Worm (Caenorhabditis elegans) whole organism, L3 larva: ENCODE measurements around the gene best-12.

Experiments
- R02D3.7 ChIP-seq: fragments of 150-350 bp; optimal IDR thresholded peaks from 2 replicates; lab custom pipeline; 2014; ENCODE audit warnings: missing biosample characterization, missing genetic modification characterization
- ZK546.5 ChIP-seq: sonication (generic microtip); optimal IDR thresholded peaks from 2 replicates; lab custom pipeline; 2017; ENCODE audit warnings: missing biosample characterization, missing genetic modification characterization
- aly-2 ChIP-seq: fragments of 150-350 bp; optimal IDR thresholded peaks from 2 replicates; lab custom pipeline; 2014; ENCODE audit warnings: missing biosample characterization, missing genetic modification characterization
- ama-1 ChIP-seq: fragments of 150-350 bp; optimal IDR thresholded peaks from 2 replicates; lab custom pipeline; 2018
- ceh-16 ChIP-seq: sonication (generic microtip); optimal IDR thresholded peaks from 2 replicates; lab custom pipeline; 2017; ENCODE audit warnings: missing biosample characterization, missing genetic modification characterization
- ceh-28 ChIP-seq: fragments of 150-350 bp; optimal IDR thresholded peaks from 2 replicates; lab custom pipeline; 2014; ENCODE audit warnings: missing biosample characterization, missing genetic modification reagents, missing genetic modification characterization
- ceh-9 ChIP-seq: sonication (generic microtip); optimal IDR thresholded peaks from 2 replicates; lab custom pipeline; 2018; ENCODE audit warnings: missing biosample characterization, missing genetic modification characterization
- daf-12 ChIP-seq: fragments of 150-350 bp; optimal IDR thresholded peaks from 2 replicates; lab custom pipeline; 2014; ENCODE audit warnings: missing biosample characterization, missing genetic modification reagents, missing genetic modification characterization
- egl-27 ChIP-seq: sonication (generic microtip); optimal IDR thresholded peaks from 4 replicates; lab custom pipeline; 2017; ENCODE audit warnings: missing biosample characterization, missing genetic modification reagents, missing genetic modification characterization
- egl-5 ChIP-seq: fragments of 150-350 bp; optimal IDR thresholded peaks from 2 replicates; lab custom pipeline; 2017; ENCODE audit warnings: missing biosample characterization, missing genetic modification reagents, missing genetic modification characterization, inconsistent platforms
- elt-1 ChIP-seq: fragments of 150-350 bp; optimal IDR thresholded peaks from 2 replicates; lab custom pipeline; 2014; ENCODE audit warnings: missing biosample characterization, missing genetic modification characterization
- elt-3 ChIP-seq, 3 experiments: fragments of 150-350 bp in 1 of 3; sonication (generic microtip) in 2 of 3; optimal IDR thresholded peaks; 2 replicates in 2 of 3; 4 replicates in 1 of 3; lab custom pipeline; 2014 to 2017; ENCODE audit warnings: missing biosample characterization in 3 of 3, missing genetic modification characterization in 3 of 3
- eor-1 ChIP-seq, 2 experiments: fragments of 150-350 bp; optimal IDR thresholded peaks; 2 replicates each; lab custom pipeline; 2014 to 2018; ENCODE audit warnings: missing biosample characterization in 2 of 2, missing genetic modification characterization in 2 of 2
- fkh-10 ChIP-seq: sonication (generic microtip); optimal IDR thresholded peaks from 2 replicates; lab custom pipeline; 2017; ENCODE audit warnings: missing biosample characterization, missing genetic modification reagents, missing genetic modification characterization
- fkh-2 ChIP-seq: fragments of 150-350 bp; optimal IDR thresholded peaks from 2 replicates; lab custom pipeline; 2014; ENCODE audit warnings: missing biosample characterization, missing genetic modification reagents, missing genetic modification characterization
- fos-1 ChIP-seq: fragments of 150-350 bp; optimal IDR thresholded peaks from 2 replicates; lab custom pipeline; 2014; ENCODE audit warnings: missing biosample characterization, missing genetic modification characterization
- hmg-11 ChIP-seq: sonication (generic microtip); optimal IDR thresholded peaks from 2 replicates; lab custom pipeline; 2016; ENCODE audit warnings: missing genetic modification characterization, missing compliant biosample characterization
- jun-1 ChIP-seq: fragments of 150-350 bp; optimal IDR thresholded peaks from 2 replicates; lab custom pipeline; 2014; ENCODE audit warnings: missing biosample characterization, missing genetic modification reagents, missing genetic modification characterization
- lin-39 ChIP-seq: fragments of 150-350 bp; optimal IDR thresholded peaks from 2 replicates; lab custom pipeline; 2018; ENCODE audit warnings: missing biosample characterization, missing genetic modification reagents, missing genetic modification characterization
- lsy-12 ChIP-seq: sonication (generic microtip); optimal IDR thresholded peaks from 2 replicates; lab custom pipeline; 2016; ENCODE audit warnings: mild to moderate bottlenecking, missing genetic modification characterization, missing compliant biosample characterization
- mdl-1 ChIP-seq: fragments of 150-350 bp; optimal IDR thresholded peaks from 2 replicates; lab custom pipeline; 2014; ENCODE audit warnings: missing biosample characterization, missing genetic modification characterization
- mml-1 ChIP-seq: fragments of 150-350 bp; sonication (generic microtip); optimal IDR thresholded peaks from 3 replicates; lab custom pipeline; 2014; ENCODE audit warnings: missing biosample characterization, missing genetic modification characterization
- nfya-1 ChIP-seq: sonication (generic microtip); optimal IDR thresholded peaks from 2 replicates; lab custom pipeline; 2017; ENCODE audit warnings: missing genetic modification characterization, mild to moderate bottlenecking, missing compliant biosample characterization, antibody characterized with exemption, moderate library complexity; ENCODE audit not compliant: insufficient read depth
- nhr-11 ChIP-seq: fragments of 150-350 bp; optimal IDR thresholded peaks from 2 replicates; lab custom pipeline; 2014; ENCODE audit warnings: missing biosample characterization, missing genetic modification characterization
- nhr-12 ChIP-seq: fragments of 150-350 bp; optimal IDR thresholded peaks from 2 replicates; lab custom pipeline; 2014; ENCODE audit warnings: missing biosample characterization, missing genetic modification characterization
- nhr-23 ChIP-seq: fragments of 150-350 bp; optimal IDR thresholded peaks from 2 replicates; lab custom pipeline; 2014; ENCODE audit warnings: missing biosample characterization, missing genetic modification reagents, missing genetic modification characterization
- nhr-237 ChIP-seq: fragments of 150-350 bp; optimal IDR thresholded peaks from 2 replicates; lab custom pipeline; 2014; ENCODE audit warnings: missing biosample characterization, missing genetic modification characterization
- nhr-43 ChIP-seq: sonication (generic microtip); optimal IDR thresholded peaks from 2 replicates; lab custom pipeline; 2016; ENCODE audit warnings: mild to moderate bottlenecking, missing genetic modification characterization, missing compliant biosample characterization; ENCODE audit not compliant: poor library complexity, severe bottlenecking
- nhr-76 ChIP-seq: fragments of 150-350 bp; sonication (generic microtip); optimal IDR thresholded peaks from 5 replicates; lab custom pipeline; 2014; ENCODE audit warnings: missing biosample characterization, missing genetic modification characterization
- nhr-77 ChIP-seq: fragments of 150-350 bp; optimal IDR thresholded peaks from 2 replicates; lab custom pipeline; 2014; ENCODE audit warnings: missing biosample characterization, missing genetic modification characterization
- pha-4 ChIP-seq: fragments of 150-350 bp; optimal IDR thresholded peaks from 2 replicates; lab custom pipeline; 2014; ENCODE audit warnings: missing biosample characterization, missing genetic modification reagents, missing genetic modification characterization
- sea-2 ChIP-seq: fragments of 150-350 bp; sonication (generic microtip); optimal IDR thresholded peaks from 4 replicates; lab custom pipeline; 2014; ENCODE audit warnings: missing biosample characterization, missing genetic modification reagents, missing genetic modification characterization
- skn-1 ChIP-seq: fragments of 150-350 bp; optimal IDR thresholded peaks from 2 replicates; lab custom pipeline; 2014; ENCODE audit warnings: missing biosample characterization, missing genetic modification characterization
- unc-62 ChIP-seq: fragments of 150-350 bp; sonication (generic microtip); optimal IDR thresholded peaks from 4 replicates; lab custom pipeline; 2014; ENCODE audit warnings: missing biosample characterization, missing genetic modification reagents, missing genetic modification characterization
- zag-1 ChIP-seq: fragments of 150-350 bp; optimal IDR thresholded peaks from 2 replicates; lab custom pipeline; 2014; ENCODE audit warnings: missing biosample characterization, missing genetic modification characterization
- ztf-11 ChIP-seq: fragments of 150-350 bp; optimal IDR thresholded peaks from 2 replicates; lab custom pipeline; 2014; ENCODE audit warnings: missing biosample characterization, missing genetic modification characterization
- ztf-4 ChIP-seq: fragments of 150-350 bp; optimal IDR thresholded peaks from 2 replicates; lab custom pipeline; 2014; ENCODE audit warnings: missing biosample characterization, missing genetic modification characterization

best-12 gene

DNA sequence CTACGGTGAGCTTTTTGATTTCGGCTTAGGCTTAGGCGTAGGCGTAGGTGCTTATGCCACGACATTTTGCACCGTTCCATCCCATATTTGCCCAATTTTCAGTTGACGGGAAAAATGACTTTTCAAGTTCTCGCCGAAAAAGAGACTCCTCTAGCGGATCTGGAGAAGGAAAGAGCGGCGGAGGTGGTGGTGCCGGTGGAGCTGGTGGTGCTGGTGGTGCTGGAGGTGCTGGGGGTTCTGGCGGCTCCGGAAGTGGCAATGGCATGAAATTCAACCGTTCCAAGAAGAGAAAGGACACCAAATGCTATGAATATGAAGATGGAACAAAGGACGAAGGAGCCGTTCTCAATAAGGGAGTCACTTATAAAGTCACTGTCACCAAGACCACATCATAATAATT, 2.2 kb upstream of the best-12 start:
- TF ChIP-seq unc-62 (GFP tag; lab: Kevin White, UChicago) (no peak), nhr-43 (tag; lab: Kevin White, UChicago) (no peak), mdl-1 (tag; lab: Kevin White, UChicago) (no peak), elt-3 (tag; optimal IDR thresholded peaks at IDR 0.05; lab: Kevin White, UChicago) (no peak), lin-39 (no peak), zag-1 (tag; lab: Kevin White, UChicago) (no peak), nhr-237 (tag; lab: Kevin White, UChicago) (no peak), nhr-76 (tag; lab: Kevin White, UChicago) (no peak), eor-1 (tag; optimal IDR thresholded peaks at IDR 0.05; lab: Kevin White, UChicago) (no peak), fkh-2 (tag; lab: Kevin White, UChicago) (no peak), daf-12 (no peak), nhr-23 (tag; lab: Kevin White, UChicago) (no peak), hmg-11 (tag; lab: Kevin White, UChicago) (no peak)

DNA sequence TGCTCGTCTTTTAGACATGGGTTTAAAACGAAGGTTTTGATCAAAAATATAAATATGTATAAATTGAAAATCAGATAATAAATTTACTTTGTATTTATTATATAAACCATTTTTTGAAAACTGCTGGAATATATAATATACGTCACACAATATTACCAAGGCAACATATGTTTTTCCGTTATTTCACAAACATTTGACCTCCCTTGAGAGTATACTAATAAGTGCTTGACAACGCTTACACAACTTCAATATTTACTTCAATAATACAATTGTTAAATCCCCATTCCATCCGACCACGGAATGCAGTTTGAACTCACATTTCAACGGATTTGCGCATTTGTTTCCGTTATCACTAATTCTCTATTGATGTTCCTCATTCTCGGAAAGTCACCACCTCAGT, 1.8 kb upstream of the best-12 start, which contains the start of gene str-198:
TSS of gene str-198 (plus strand) at position 301 of the 400 bp plus-strand sequence.
- TF ChIP-seq sea-2 (GFP tag; lab: Kevin White, UChicago) (no peak), mml-1 (tag; lab: Kevin White, UChicago) (no peak), fkh-10 (GFP tag; lab: Kevin White, UChicago) (no peak), ceh-9 (no peak), pha-4 (tag; lab: Kevin White, UChicago) (no peak), nhr-76 (tag; lab: Kevin White, UChicago) (no peak), ceh-16 (tag; lab: Kevin White, UChicago) (no peak), R02D3.7 (tag; lab: Kevin White, UChicago) (no peak), nhr-43 (tag; lab: Kevin White, UChicago) (no peak)
- TF ChIP-seq, all 47 proteins: peak for 0

DNA sequence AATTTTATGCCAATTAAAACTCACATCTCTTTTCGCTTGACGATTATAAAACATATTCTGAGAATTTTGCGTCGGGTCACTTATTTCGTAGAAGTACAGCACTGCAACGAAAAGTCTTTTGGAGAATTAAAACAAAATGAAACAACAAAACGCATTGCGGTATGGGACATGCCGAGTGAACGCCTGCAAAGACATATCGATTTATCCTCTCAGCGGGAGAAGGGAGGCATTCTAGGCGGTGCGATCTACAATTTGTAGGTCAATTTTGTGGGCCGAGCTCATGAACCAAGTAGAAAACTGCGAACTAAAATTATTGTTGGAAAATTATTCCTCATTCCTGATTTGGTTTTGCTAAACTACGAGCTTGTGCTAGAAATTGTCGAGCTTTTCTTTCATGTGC, 4.1 kb downstream of the best-12 start, which contains the start of gene F14H3.3:
TSS of gene F14H3.3 (minus strand) at position 101 of the 400 bp plus-strand sequence.
- TF ChIP-seq egl-27 (tag; lab: Kevin White, UChicago): no peak
- no peak for TF ChIP-seq ama-1 (lab: Kevin White, UChicago)
- no peak for TF ChIP-seq skn-1
- TF ChIP-seq nhr-12: no peak
- TF ChIP-seq ZK546.5 (tag; lab: Kevin White, UChicago): no peak
- no peak for TF ChIP-seq egl-5 (tag; lab: Kevin White, UChicago)
- TF ChIP-seq nfya-1 (tag; lab: Kevin White, UChicago): no peak
- no peak for TF ChIP-seq aly-2
- no peak for TF ChIP-seq ceh-28 (tag; lab: Kevin White, UChicago)

DNA sequence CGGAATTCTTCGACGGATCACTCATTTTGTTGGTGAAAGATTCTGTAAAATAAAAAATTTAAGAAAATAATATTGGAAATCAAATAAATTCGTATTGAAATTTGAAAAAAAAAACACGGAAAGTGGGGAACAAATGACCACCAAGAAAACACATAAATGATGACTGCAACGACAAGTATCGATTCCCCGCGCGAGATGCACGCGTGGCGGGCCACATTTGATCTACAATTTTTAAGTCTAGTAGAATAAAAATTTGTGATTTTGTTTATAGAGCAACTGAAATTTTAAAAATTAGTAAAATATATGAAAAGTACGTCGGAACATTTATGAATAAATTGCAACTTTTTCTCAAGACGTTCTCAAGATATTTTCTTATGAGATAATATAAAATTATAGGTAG, 5.8 kb downstream of the best-12 start, which contains the start of gene F14H3.4:
TSS of gene F14H3.4 (minus strand) at position 42 of the 400 bp plus-strand sequence.
- TF ChIP-seq nhr-237 (tag; lab: Kevin White, UChicago): no peak
- TF ChIP-seq mml-1 (tag; lab: Kevin White, UChicago): no peak
- no peak for TF ChIP-seq mdl-1 (tag; lab: Kevin White, UChicago)
- TF ChIP-seq fkh-2 (tag; lab: Kevin White, UChicago): no peak
- TF ChIP-seq elt-1 (tag; lab: Kevin White, UChicago): no peak
- no peak for TF ChIP-seq ztf-4 (tag; lab: Kevin White, UChicago)
- TF ChIP-seq elt-3 (tag; optimal IDR thresholded peaks at IDR 0.05; lab: Kevin White, UChicago): no peak
- TF ChIP-seq nhr-77: no peak
- TF ChIP-seq lsy-12: no peak
- no peak for TF ChIP-seq sea-2 (GFP tag; lab: Kevin White, UChicago)
- TF ChIP-seq eor-1 (tag; optimal IDR thresholded peaks at IDR 0.05; lab: Kevin White, UChicago): no peak

DNA sequence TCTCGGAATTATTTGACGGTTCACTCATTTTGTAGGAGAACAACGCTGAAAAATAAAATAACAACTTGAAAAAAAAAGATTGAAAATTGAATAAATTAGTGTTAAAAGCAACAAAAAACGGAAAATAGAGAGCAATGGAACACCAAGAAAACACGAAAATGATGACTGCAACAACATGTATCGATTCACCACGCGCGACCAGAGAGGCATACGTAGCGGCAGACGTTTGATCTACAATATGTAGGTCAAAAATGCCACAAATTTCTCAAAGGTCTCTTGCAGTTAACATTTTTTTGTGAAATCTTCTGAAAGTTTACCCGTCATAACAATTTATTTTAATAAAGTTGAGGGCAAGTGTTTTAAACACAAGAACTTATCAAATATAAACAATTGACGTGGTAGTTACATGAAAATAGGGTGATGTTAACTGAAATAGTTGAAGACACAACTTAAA, 7.8 kb downstream of the best-12 start, which contains the start of gene F14H3.5:
TSS of gene F14H3.5 (minus strand) at position 51 of the 454 bp plus-strand sequence.
- TF ChIP-seq fos-1 (no peak), jun-1 (no peak), mml-1 (tag; lab: Kevin White, UChicago) (no peak), fkh-10 (GFP tag; lab: Kevin White, UChicago) (no peak), mdl-1 (tag; lab: Kevin White, UChicago) (no peak), ztf-11 (tag; lab: Kevin White, UChicago) (no peak), nhr-11 (no peak), nhr-12 (no peak), nhr-43 (tag; lab: Kevin White, UChicago) (no peak), ceh-9 (no peak), R02D3.7 (tag; lab: Kevin White, UChicago) (no peak)
- TF ChIP-seq, all 47 proteins: peak for 0
